Fruit fly (Drosophila melanogaster): ENCODE results near the gene CG12237.

DNA sequence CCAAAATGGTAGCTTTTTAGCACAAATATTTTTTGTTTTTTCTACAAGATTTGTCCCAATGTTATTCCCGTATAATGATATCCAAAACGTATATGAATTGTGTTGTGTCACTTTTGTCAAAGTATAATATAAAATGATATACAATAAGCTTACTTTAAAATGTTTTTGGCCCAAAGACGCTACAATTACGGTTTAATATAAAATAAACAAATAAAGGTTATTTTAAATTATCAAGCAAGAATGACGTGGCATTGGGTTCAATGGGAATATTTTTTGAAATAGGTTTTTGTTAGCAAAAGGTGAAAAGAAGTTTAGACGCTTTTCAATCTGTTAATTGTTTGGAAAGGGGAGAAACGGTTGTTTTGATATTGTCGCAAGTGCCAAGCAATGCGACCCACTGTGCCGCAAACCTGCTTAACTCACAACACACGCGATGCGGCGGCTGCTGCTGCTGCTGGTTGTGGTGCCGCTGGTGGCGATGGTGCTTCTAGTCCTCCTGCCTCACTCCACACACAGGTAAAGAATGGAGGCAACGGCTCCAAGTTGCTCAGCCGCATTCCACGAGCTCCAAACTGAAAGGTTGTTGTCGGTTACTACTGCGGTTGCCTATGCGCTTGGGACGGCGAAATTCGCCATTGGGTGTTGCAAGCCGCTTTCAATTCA, 20.7 kb upstream of the CG12237 start:
- TF ChIP-seq ovo (GFP tag; optimal IDR thresholded peaks at IDR 0.05) (peak; percentile 19), Hr96 (GFP tag; optimal IDR thresholded peaks at IDR 0.05) (no peak), Crg-1 (GFP tag; optimal IDR thresholded peaks at IDR 0.05) (no peak), cnc (optimal IDR thresholded peaks at IDR 0.05) (no peak), CG7101 (tag; optimal IDR thresholded peaks at IDR 0.05) (peak; percentile 47), CG1620 (GFP tag; optimal IDR thresholded peaks at IDR 0.05) (no peak), CG11617 (GFP tag; optimal IDR thresholded peaks at IDR 0.05) (peak; percentile 60), pad (GFP tag; optimal IDR thresholded peaks at IDR 0.05) (peak; percentile 8)
